Fruit fly (Drosophila melanogaster): ENCODE measurements around the gene CG3552.

CG3552 gene

dm6 chr3L:9466595-9466994 is 10.5 kb downstream of the CG3552 start (continued):
- TF ChIP-seq CG13296 (GFP tag; optimal IDR thresholded peaks at IDR 0.05) = peak; percentile 22
- peak in 1 of 3 experiments; percentile 2 for TF ChIP-seq lola (GFP tag; optimal IDR thresholded peaks at IDR 0.05)
- TF ChIP-seq chif (GFP tag; optimal IDR thresholded peaks at IDR 0.05) = no peak
- peak; percentile 8 for TF ChIP-seq Hsf (GFP tag; optimal IDR thresholded peaks at IDR 0.05)
- no peak for TF ChIP-seq CG6683 (GFP tag; optimal IDR thresholded peaks at IDR 0.05)
- peak; percentile 59 for TF ChIP-seq CG13424 (tag; optimal IDR thresholded peaks at IDR 0.05)
- TF ChIP-seq CG42726 (GFP tag; IDR thresholded peaks at IDR 0.05; ENCODE audit: partially characterized antibody) = no peak
- no peak for TF ChIP-seq NC2α (GFP tag; optimal IDR thresholded peaks at IDR 0.05)
- TF ChIP-seq prd (optimal IDR thresholded peaks at IDR 0.05) = no peak
- 0 out of 3 replicates have a peak, but pooled peaks have one; percentile 10 for TF ChIP-seq prd (GFP tag; IDR thresholded peaks at IDR 0.05)
- TF ChIP-seq vvl (GFP tag; IDR thresholded peaks at IDR 0.05) = no peak
- TF ChIP-seq CG18262 (tag; optimal IDR thresholded peaks at IDR 0.05) = peak; percentile 28
- no peak for TF ChIP-seq amos (GFP tag; IDR thresholded peaks at IDR 0.05; ENCODE audit: partially characterized antibody)
- no peak for TF ChIP-seq grn (GFP tag; optimal IDR thresholded peaks at IDR 0.05)
- TF ChIP-seq cwo (GFP tag; optimal IDR thresholded peaks at IDR 0.05) = peak; percentile 29
- no peak for TF ChIP-seq fru (optimal IDR thresholded peaks at IDR 0.05)
- peak; percentile 69 for TF ChIP-seq CG11504 (tag; optimal IDR thresholded peaks at IDR 0.05)
- no peak for TF ChIP-seq CG12236 (GFP tag; optimal IDR thresholded peaks at IDR 0.05)
- peak; percentile 56 for TF ChIP-seq CG12391 (tag; optimal IDR thresholded peaks at IDR 0.05)
- peak; percentile 60 for TF ChIP-seq dmrt99B (tag; optimal IDR thresholded peaks at IDR 0.05)
- TF ChIP-seq CG10147 (GFP tag; optimal IDR thresholded peaks at IDR 0.05) = peak; percentile 34
- TF ChIP-seq Dip2 (GFP tag; IDR thresholded peaks at IDR 0.05) = no peak
- TF ChIP-seq CG18599 (GFP tag; optimal IDR thresholded peaks at IDR 0.05) = peak; percentile 58
- peak; percentile 17 for TF ChIP-seq CoRest (tag; optimal IDR thresholded peaks at IDR 0.05)
- no peak for TF ChIP-seq zf30C (GFP tag; optimal IDR thresholded peaks at IDR 0.05)
- no peak for TF ChIP-seq Hr3 (GFP tag; optimal IDR thresholded peaks at IDR 0.05)
- TF ChIP-seq nmo (GFP tag; optimal IDR thresholded peaks at IDR 0.05) = peak; percentile 35
- TF ChIP-seq CG9437 (GFP tag; optimal IDR thresholded peaks at IDR 0.05) = peak; percentile 10
- TF ChIP-seq her (GFP tag; optimal IDR thresholded peaks at IDR 0.05) = no peak
- TF ChIP-seq org-1 (GFP tag; optimal IDR thresholded peaks at IDR 0.05) = peak; percentile 18
- no peak for TF ChIP-seq CG32532 (GFP tag; IDR thresholded peaks at IDR 0.05)
- TF ChIP-seq pho (GFP tag; optimal IDR thresholded peaks at IDR 0.05) = peak; percentile 25
- peak; percentile 4 for TF ChIP-seq CG17359 (tag; optimal IDR thresholded peaks at IDR 0.05)
- peak in 1 of 2 experiments; percentile 43 for TF ChIP-seq Hr51 (GFP tag; optimal IDR thresholded peaks at IDR 0.05)
- peak; percentile 73 for TF ChIP-seq sens (GFP tag)
- no peak for TF ChIP-seq CG11695 (GFP tag; IDR thresholded peaks at IDR 0.05)
- no peak for TF ChIP-seq Trl (optimal IDR thresholded peaks at IDR 0.05)
- TF ChIP-seq Trl (GFP tag; optimal IDR thresholded peaks at IDR 0.05) = no peak
- TF ChIP-seq CG11696 (GFP tag; IDR thresholded peaks at IDR 0.05) = no peak
- no peak for TF ChIP-seq Mrtf (GFP tag; IDR thresholded peaks at IDR 0.05)
- peak; percentile 42 for TF ChIP-seq Fer1 (GFP tag; optimal IDR thresholded peaks at IDR 0.05)
- no peak for TF ChIP-seq Camta (GFP tag; optimal IDR thresholded peaks at IDR 0.05)
- TF ChIP-seq ase (GFP tag; IDR thresholded peaks at IDR 0.05) = no peak
- TF ChIP-seq D19A (tag; optimal IDR thresholded peaks at IDR 0.05) = peak; percentile 0
- TF ChIP-seq Hand (GFP tag; optimal IDR thresholded peaks at IDR 0.05) = peak; percentile 54
- no peak for TF ChIP-seq CG16813 (GFP tag; IDR thresholded peaks at IDR 0.05; ENCODE audit: partially characterized antibody)
- TF ChIP-seq wek (GFP tag; optimal IDR thresholded peaks at IDR 0.05) = no peak
- TF ChIP-seq wdn (GFP tag; IDR thresholded peaks at IDR 0.05) = no peak
- TF ChIP-seq dati (GFP tag; IDR thresholded peaks at IDR 0.05) = no peak
- TF ChIP-seq grau (tag; optimal IDR thresholded peaks at IDR 0.05) = peak; percentile 88
- peak; percentile 12 for TF ChIP-seq CG4424 (GFP tag; optimal IDR thresholded peaks at IDR 0.05)

All from whole organism, embryonic.